Worm (Caenorhabditis elegans): ENCODE measurements around the gene kin-16.

DNA sequence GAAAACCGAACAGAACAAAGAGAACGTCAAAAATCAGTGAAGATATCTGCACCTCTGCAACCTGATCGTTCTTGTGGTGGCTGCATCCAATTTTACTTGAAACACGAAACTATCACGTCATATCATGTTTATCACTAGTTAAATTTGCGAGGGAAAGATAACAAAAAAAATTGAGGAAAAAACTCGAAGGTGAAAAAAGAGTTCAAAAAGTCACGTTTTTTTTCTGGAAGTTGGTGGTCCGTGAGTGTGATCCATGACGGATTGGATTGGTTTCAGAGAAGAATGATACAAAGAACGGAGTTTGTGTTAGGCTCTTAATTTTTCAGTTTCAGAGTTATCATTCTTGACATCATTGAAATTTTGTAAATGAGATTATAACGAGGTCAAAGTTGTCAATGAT is 46.6 kb upstream of the kin-16 start:
- TF ChIP-seq cog-1 (tag; optimal IDR thresholded peaks at IDR 0.05) (no peak), ref-1 (GFP tag; conservative IDR thresholded peaks at IDR 0.05) (no peak), T22C8.4 (GFP tag; IDR thresholded peaks at IDR 0.05) (no peak), ztf-23 (GFP tag; IDR thresholded peaks at IDR 0.05) (no peak), klf-2 (GFP tag; conservative IDR thresholded peaks at IDR 0.05) (no peak), tab-1 (GFP tag; IDR thresholded peaks at IDR 0.05) (no peak), flt-1 (GFP tag; IDR thresholded peaks at IDR 0.05) (no peak), ztf-29 (GFP tag; IDR thresholded peaks at IDR 0.05) (no peak), med-1 (GFP tag; optimal IDR thresholded peaks at IDR 0.05; ENCODE audit: insufficient read depth) (no peak)

Data from whole organism, midembryonic.